Fruit fly (Drosophila melanogaster) whole organism, embryonic: ENCODE results near the gene TwdlL.

ENCODE experiments used
- Asciz ChIP-seq: fragments of 200-800 bp; sonication (Bioruptor generic); optimal IDR thresholded peaks from 2 replicates; lab custom pipeline; 2017; ENCODE audit warnings: missing biosample characterization, mild to moderate bottlenecking, missing genetic modification characterization, missing genetic modification reagents
- CG10366 ChIP-seq: fragments of 200-800 bp; sonication (Bioruptor generic); IDR thresholded peaks from 2 replicates; pipeline ENCODE4 v1.3.6; 2022; ENCODE audit warnings: missing biosample characterization, missing genetic modification characterization
- CG10979 ChIP-seq: fragments of 200-800 bp; sonication (Bioruptor generic); optimal IDR thresholded peaks from 2 replicates; lab custom pipeline; 2018; ENCODE audit warnings: missing biosample characterization, mild to moderate bottlenecking, missing genetic modification characterization, moderate library complexity
- CG12299 ChIP-seq: fragments of 200-800 bp; sonication (Bioruptor generic); optimal IDR thresholded peaks from 2 replicates; lab custom pipeline; 2018; ENCODE audit warnings: missing biosample characterization, mild to moderate bottlenecking, missing genetic modification characterization
- CG12942 ChIP-seq: fragments of 200-800 bp; sonication (Bioruptor generic); optimal IDR thresholded peaks from 3 replicates; lab custom pipeline; 2016; ENCODE audit warnings: missing biosample characterization, missing genetic modification characterization
- CG13775 ChIP-seq: fragments of 200-800 bp; sonication (Bioruptor generic); optimal IDR thresholded peaks from 3 replicates; lab custom pipeline; 2017; ENCODE audit warnings: missing biosample characterization, mild to moderate bottlenecking, missing genetic modification characterization
- CG14710 ChIP-seq: fragments of 200-800 bp; sonication (Bioruptor generic); optimal IDR thresholded peaks from 3 replicates; lab custom pipeline; 2019; ENCODE audit warnings: missing biosample characterization, mild to moderate bottlenecking, missing genetic modification characterization, moderate library complexity
- CG14965 ChIP-seq: fragments of 200-800 bp; sonication (Bioruptor generic); optimal IDR thresholded peaks from 2 replicates; lab custom pipeline; 2016; ENCODE audit warnings: missing biosample characterization, missing genetic modification characterization, borderline replicate concordance
- CG15696 ChIP-seq: fragments of 200-800 bp; sonication (Bioruptor generic); optimal IDR thresholded peaks from 2 replicates; lab custom pipeline; 2019; ENCODE audit warnings: missing biosample characterization, mild to moderate bottlenecking, missing genetic modification characterization, moderate library complexity
- CG16779 ChIP-seq: fragments of 200-800 bp; sonication (Bioruptor generic); IDR thresholded peaks from 2 replicates; pipeline ENCODE4 v1.3.6; 2022; ENCODE audit warnings: missing biosample characterization, missing genetic modification characterization
- CG16815 ChIP-seq: fragments of 200-800 bp; sonication (Bioruptor generic); optimal IDR thresholded peaks from 3 replicates; lab custom pipeline; 2017; ENCODE audit warnings: missing biosample characterization, mild to moderate bottlenecking, missing genetic modification characterization
- CG17328 ChIP-seq: fragments of 200-800 bp; sonication (Bioruptor generic); IDR thresholded peaks from 2 replicates; pipeline ENCODE4 v1.3.6; 2022; ENCODE audit warnings: missing biosample characterization, missing genetic modification characterization
- CG17359 ChIP-seq: fragments of 200-800 bp; sonication (Bioruptor generic); optimal IDR thresholded peaks from 3 replicates; lab custom pipeline; 2018; ENCODE audit warnings: missing biosample characterization, mild to moderate bottlenecking, missing genetic modification characterization, moderate library complexity
- CG18619 ChIP-seq: fragments of 200-800 bp; sonication (Bioruptor generic); optimal IDR thresholded peaks from 3 replicates; lab custom pipeline; 2017; ENCODE audit warnings: missing biosample characterization, mild to moderate bottlenecking, missing genetic modification characterization
- CG2116 ChIP-seq: fragments of 200-800 bp; sonication (Bioruptor generic); optimal IDR thresholded peaks from 3 replicates; lab custom pipeline; 2018; ENCODE audit warnings: missing biosample characterization, mild to moderate bottlenecking, missing genetic modification characterization
- CG4424 ChIP-seq: fragments of 200-800 bp; sonication (Bioruptor generic); optimal IDR thresholded peaks from 3 replicates; lab custom pipeline; 2016; ENCODE audit warnings: missing biosample characterization, missing genetic modification characterization
- CG6765 ChIP-seq: fragments of 200-800 bp; sonication (Bioruptor generic); optimal IDR thresholded peaks from 3 replicates; lab custom pipeline; 2017; ENCODE audit warnings: missing biosample characterization, mild to moderate bottlenecking, missing genetic modification characterization
- CG7357 ChIP-seq: fragments of 200-800 bp; sonication (Bioruptor generic); IDR thresholded peaks from 3 replicates; pipeline ENCODE4 v1.3.6; 2022; ENCODE audit warnings: missing biosample characterization, missing genetic modification characterization
- CG9817 ChIP-seq: fragments of 200-800 bp; sonication (Bioruptor generic); optimal IDR thresholded peaks from 2 replicates; lab custom pipeline; 2018; ENCODE audit warnings: missing biosample characterization, mild to moderate bottlenecking, missing genetic modification characterization, moderate library complexity
- CHES-1-like ChIP-seq: fragments of 200-800 bp; sonication (Bioruptor generic); optimal IDR thresholded peaks from 2 replicates; lab custom pipeline; 2016; ENCODE audit warnings: missing biosample characterization, missing genetic modification characterization
- Chrac-16 ChIP-seq: fragments of 200-800 bp; sonication (Bioruptor generic); optimal IDR thresholded peaks from 3 replicates; lab custom pipeline; 2016; ENCODE audit warnings: missing biosample characterization, missing genetic modification characterization
- Dp ChIP-seq: fragments of 200-800 bp; sonication (Bioruptor generic); optimal IDR thresholded peaks from 2 replicates; lab custom pipeline; 2018; ENCODE audit warnings: missing biosample characterization, mild to moderate bottlenecking, missing genetic modification characterization, moderate library complexity
- E2f2 ChIP-seq: fragments of 200-800 bp; sonication (Bioruptor generic); IDR thresholded peaks from 2 replicates; pipeline ENCODE4 v1.3.6; 2022; ENCODE audit warnings: missing biosample characterization, missing genetic modification characterization
- Fer1 ChIP-seq: fragments of 200-800 bp; sonication (Bioruptor generic); optimal IDR thresholded peaks from 2 replicates; lab custom pipeline; 2017; ENCODE audit warnings: missing biosample characterization, mild to moderate bottlenecking, missing genetic modification characterization
- Fer2 ChIP-seq: fragments of 200-800 bp; sonication (Bioruptor generic); optimal IDR thresholded peaks from 2 replicates; lab custom pipeline; 2018; ENCODE audit warnings: missing biosample characterization, mild to moderate bottlenecking, missing genetic modification characterization, moderate library complexity
- Fer3 ChIP-seq: fragments of 200-800 bp; sonication (Bioruptor generic); optimal IDR thresholded peaks from 2 replicates; lab custom pipeline; 2018; ENCODE audit warnings: missing biosample characterization, mild to moderate bottlenecking, missing genetic modification characterization, moderate library complexity
- Kr ChIP-seq: fragments of 200-800 bp; sonication (Bioruptor generic); optimal IDR thresholded peaks from 2 replicates; lab custom pipeline; 2017; ENCODE audit warnings: missing biosample characterization, mild to moderate bottlenecking, missing genetic modification characterization
- MTF-1 ChIP-seq: fragments of 200-800 bp; sonication (Bioruptor generic); optimal IDR thresholded peaks from 2 replicates; lab custom pipeline; 2018; ENCODE audit warnings: missing biosample characterization, mild to moderate bottlenecking, missing genetic modification characterization, borderline replicate concordance
- Neu2 ChIP-seq: fragments of 200-800 bp; sonication (Bioruptor generic); optimal IDR thresholded peaks from 3 replicates; lab custom pipeline; 2016; ENCODE audit warnings: missing biosample characterization, missing genetic modification characterization, borderline replicate concordance
- Nf-YC ChIP-seq: fragments of 200-800 bp; optimal IDR thresholded peaks from 3 replicates; lab custom pipeline; 2019; ENCODE audit warnings: missing biosample characterization, mild to moderate bottlenecking, missing genetic modification characterization, moderate library complexity
- NfI ChIP-seq: fragments of 200-800 bp; sonication (Bioruptor generic); optimal IDR thresholded peaks from 3 replicates; lab custom pipeline; 2018; ENCODE audit warnings: missing biosample characterization, mild to moderate bottlenecking, missing genetic modification characterization, moderate library complexity
- abd-A ChIP-seq: fragments of 200-800 bp; sonication (Bioruptor generic); optimal IDR thresholded peaks from 3 replicates; lab custom pipeline; 2019; ENCODE audit warnings: missing biosample characterization, mild to moderate bottlenecking, missing genetic modification characterization, moderate library complexity
- ash1 ChIP-seq: fragments of 200-800 bp; sonication (Bioruptor generic); optimal IDR thresholded peaks from 2 replicates; lab custom pipeline; 2018; ENCODE audit warnings: missing biosample characterization, mild to moderate bottlenecking, missing genetic modification characterization
- caup ChIP-seq: fragments of 200-800 bp; sonication (Bioruptor generic); optimal IDR thresholded peaks from 3 replicates; lab custom pipeline; 2017; ENCODE audit warnings: missing biosample characterization, mild to moderate bottlenecking, missing genetic modification characterization, moderate library complexity; ENCODE audit not compliant: severe bottlenecking
- en ChIP-seq: fragments of 200-800 bp; sonication (Bioruptor generic); optimal IDR thresholded peaks from 2 replicates; lab custom pipeline; 2016; ENCODE audit warnings: missing biosample characterization, missing genetic modification characterization
- eyg ChIP-seq: fragments of 200-800 bp; sonication (Bioruptor generic); optimal IDR thresholded peaks from 3 replicates; lab custom pipeline; 2016; ENCODE audit warnings: missing biosample characterization, missing genetic modification characterization
- grn ChIP-seq: fragments of 200-800 bp; sonication (Bioruptor generic); optimal IDR thresholded peaks from 3 replicates; lab custom pipeline; 2017; ENCODE audit warnings: missing biosample characterization, missing genetic modification characterization
- gro ChIP-seq: fragments of 200-800 bp; sonication (Bioruptor generic); optimal IDR thresholded peaks from 2 replicates; lab custom pipeline; 2016; ENCODE audit warnings: missing biosample characterization, missing genetic modification characterization
- gsb-n ChIP-seq: fragments of 200-800 bp; sonication (Bioruptor generic); optimal IDR thresholded peaks from 3 replicates; lab custom pipeline; 2018; ENCODE audit warnings: missing biosample characterization, mild to moderate bottlenecking, missing genetic modification characterization
- ken ChIP-seq: fragments of 200-800 bp; sonication (Bioruptor generic); IDR thresholded peaks from 3 replicates; pipeline ENCODE4 v1.3.6; 2022; ENCODE audit warnings: missing biosample characterization, missing genetic modification characterization
- kni ChIP-seq: fragments of 200-800 bp; sonication (Bioruptor generic); optimal IDR thresholded peaks from 3 replicates; lab custom pipeline; 2017; ENCODE audit warnings: mild to moderate bottlenecking, missing biosample characterization, missing genetic modification reagents, missing genetic modification characterization
- lab ChIP-seq: fragments of 200-800 bp; sonication (Bioruptor generic); optimal IDR thresholded peaks from 3 replicates; lab custom pipeline; 2017; ENCODE audit warnings: missing biosample characterization, missing genetic modification characterization, mild to moderate bottlenecking, moderate library complexity, missing genetic modification reagents
- lilli ChIP-seq: fragments of 200-800 bp; sonication (Bioruptor generic); optimal IDR thresholded peaks from 3 replicates; lab custom pipeline; 2016; ENCODE audit warnings: missing biosample characterization, missing genetic modification characterization
- org-1 ChIP-seq: fragments of 200-800 bp; sonication (Bioruptor generic); optimal IDR thresholded peaks from 2 replicates; lab custom pipeline; 2017; ENCODE audit warnings: missing biosample characterization, missing genetic modification characterization
- repo ChIP-seq: fragments of 200-800 bp; sonication (Bioruptor generic); optimal IDR thresholded peaks from 2 replicates; lab custom pipeline; 2016; ENCODE audit warnings: missing biosample characterization, missing genetic modification characterization
- sim ChIP-seq: fragments of 200-800 bp; sonication (Bioruptor generic); IDR thresholded peaks from 2 replicates; pipeline ENCODE4 v1.3.6; 2022; ENCODE audit warnings: missing biosample characterization, missing genetic modification characterization
- sisA ChIP-seq: fragments of 200-800 bp; sonication (Bioruptor generic); IDR thresholded peaks from 2 replicates; pipeline ENCODE4 v1.3.6; 2022; ENCODE audit warnings: missing biosample characterization, missing genetic modification characterization
- stc ChIP-seq: fragments of 200-800 bp; sonication (Bioruptor generic); IDR thresholded peaks from 2 replicates; pipeline ENCODE4 v1.3.6; 2022; ENCODE audit warnings: missing biosample characterization, missing genetic modification characterization
- ttk ChIP-seq: fragments of 200-800 bp; sonication (Bioruptor generic); IDR thresholded peaks from 2 replicates; pipeline ENCODE4 v2.1.2; 2022; ENCODE audit warnings: missing biosample characterization, missing genetic modification characterization
- vvl ChIP-seq: fragments of 200-800 bp; sonication (Bioruptor generic); IDR thresholded peaks from 2 replicates; pipeline ENCODE4 v1.3.6; 2022; ENCODE audit warnings: missing biosample characterization, missing genetic modification characterization

Gene TwdlL

DNA sequence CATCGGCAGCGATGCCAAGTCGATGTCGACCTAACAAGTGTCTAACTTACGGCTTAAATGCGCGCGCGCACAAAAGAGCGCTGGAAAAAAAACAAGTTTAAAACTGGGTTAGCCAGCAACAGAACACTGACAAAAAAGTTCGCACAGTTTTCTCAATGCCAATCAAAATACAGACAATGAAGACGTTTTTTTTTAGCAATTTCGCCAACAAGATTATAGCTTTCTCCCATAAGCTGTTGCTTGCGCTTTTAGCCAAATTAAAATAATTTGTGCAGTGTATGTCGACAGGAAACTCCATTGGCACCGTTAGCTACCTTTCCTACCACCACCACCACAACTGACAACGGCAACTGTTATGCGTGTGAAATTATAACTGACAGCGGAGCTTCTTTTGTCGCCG, 29.1 kb upstream of the TwdlL start (continued):
- no peak for TF ChIP-seq CG14710
- no peak for TF ChIP-seq gsb-n
- TF ChIP-seq org-1 (GFP tag; lab: Kevin White, UChicago) = peak; percentile 52
- no peak for TF ChIP-seq abd-A (tag; lab: Kevin White, UChicago)
- TF ChIP-seq repo (GFP tag; lab: Kevin White, UChicago) = peak; percentile 3
- TF ChIP-seq caup (GFP tag; lab: Kevin White, UChicago) = peak; percentile 55
- peak; percentile 65 for TF ChIP-seq sisA (GFP tag; lab: Robert Waterston, UW)
- TF ChIP-seq en (GFP tag; lab: Kevin White, UChicago) = peak; percentile 7
- peak; percentile 56 for TF ChIP-seq CG10366 (GFP tag; lab: Robert Waterston, UW)
- no peak for TF ChIP-seq MTF-1 (GFP tag; lab: Kevin White, UChicago)
- no peak for TF ChIP-seq CG2116 (GFP tag; lab: Kevin White, UChicago)
- no peak for TF ChIP-seq Fer2
- peak; percentile 16 for TF ChIP-seq CG14965 (GFP tag; lab: Kevin White, UChicago)
- no peak for TF ChIP-seq grn
- TF ChIP-seq CG17328 (GFP tag; lab: Robert Waterston, UW) = peak; percentile 54; the same call in 1 of the 2 replicates
- TF ChIP-seq CG17359 (tag; lab: Kevin White, UChicago) = peak; percentile 65
- TF ChIP-seq Kr (GFP tag; lab: Kevin White, UChicago) = no peak
- TF ChIP-seq CG16779 (GFP tag; lab: Robert Waterston, UW) = no peak
- TF ChIP-seq ttk (GFP tag; lab: Robert Waterston, UW) = peak; percentile 72
- TF ChIP-seq CG16815 (GFP tag; lab: Kevin White, UChicago) = no peak
- peak; percentile 29 for TF ChIP-seq CG18619 (GFP tag; lab: Kevin White, UChicago)
- TF ChIP-seq ash1 = no peak
- no peak for TF ChIP-seq Dp
- TF ChIP-seq CG15696 (tag; lab: Kevin White, UChicago) = no peak
- peak; percentile 74 for TF ChIP-seq lab (GFP tag; lab: Kevin White, UChicago)
- peak; percentile 22; the same call in 1 of the 3 replicates for TF ChIP-seq ken (GFP tag; lab: Robert Waterston, UW)
- TF ChIP-seq CG9817 (tag; lab: Kevin White, UChicago) = peak; percentile 19
- peak; percentile 61 for TF ChIP-seq vvl (GFP tag; lab: Robert Waterston, UW)
- TF ChIP-seq NfI (GFP tag; lab: Kevin White, UChicago) = peak; percentile 47
- peak; percentile 52 for TF ChIP-seq gro (GFP tag; lab: Kevin White, UChicago)
- TF ChIP-seq CG13775 (GFP tag; lab: Kevin White, UChicago) = no peak
- peak; percentile 40; the same call in 1 of the 2 replicates for TF ChIP-seq stc (GFP tag; lab: Robert Waterston, UW)
- peak; percentile 27 for TF ChIP-seq CG4424 (GFP tag; lab: Kevin White, UChicago)
- peak; percentile 19 for TF ChIP-seq eyg
- TF ChIP-seq CHES-1-like (GFP tag; lab: Kevin White, UChicago) = peak; percentile 33
- TF ChIP-seq CG12299 (tag; lab: Kevin White, UChicago) = no peak
- peak; percentile 5 for TF ChIP-seq CG6765
- TF ChIP-seq Chrac-16 (GFP tag; lab: Kevin White, UChicago) = no peak
- 0 out of 3 replicates have a peak, but pooled peaks have one; percentile 31 for TF ChIP-seq CG7357 (GFP tag; lab: Robert Waterston, UW)
- TF ChIP-seq Asciz (GFP tag; lab: Kevin White, UChicago) = peak; percentile 42
- TF ChIP-seq Nf-YC (tag; lab: Kevin White, UChicago) = no peak
- no peak for TF ChIP-seq CG10979 (tag; lab: Kevin White, UChicago)
- peak; percentile 41 for TF ChIP-seq E2f2
- TF ChIP-seq Fer1 = peak; percentile 72
- peak; percentile 11 for TF ChIP-seq CG12942 (GFP tag; lab: Kevin White, UChicago)
- TF ChIP-seq Neu2 (GFP tag; lab: Kevin White, UChicago) = no peak
- 0 out of 2 replicates have a peak, but pooled peaks have one; percentile 14 for TF ChIP-seq sim (GFP tag; lab: Robert Waterston, UW)
- no peak for TF ChIP-seq kni (GFP tag; lab: Kevin White, UChicago)
- TF ChIP-seq lilli (GFP tag; lab: Kevin White, UChicago) = peak; percentile 61
- TF ChIP-seq Fer3 = peak; percentile 57
